Worm (Caenorhabditis elegans): ENCODE results near the gene ZK380.6.
"Not testable (repeated sequence)": the region's sequence is repeated elsewhere in the genome, so short reads cannot be mapped to it uniquely, and the experiment has no call there.

The ZK380.6 gene

ce11 chrX:1678021-1678420 is 23.8 kb downstream of the ZK380.6 start, which contains the start of gene fbxa-170:
Gene fbxa-170 (minus strand): TSS chrX:1678121.
- no peak for TF ChIP-seq egl-18 (GFP tag; IDR thresholded peaks at IDR 0.05)
- no peak for TF ChIP-seq tlf-1 (GFP tag; optimal IDR thresholded peaks at IDR 0.05)
- no peak for TF ChIP-seq B0261.1 (tag; optimal IDR thresholded peaks at IDR 0.05)
- TF ChIP-seq him-1 (tag; optimal IDR thresholded peaks at IDR 0.05) = no peak
- TF ChIP-seq F23B12.7 (tag; optimal IDR thresholded peaks at IDR 0.05; ENCODE audit: insufficient read depth) = no peak
- no peak for TF ChIP-seq ekl-4 (GFP tag; IDR thresholded peaks at IDR 0.05)
- no peak for TF ChIP-seq gei-17 (GFP tag; optimal IDR thresholded peaks at IDR 0.05)
- no peak for TF ChIP-seq snpc-1.3 (tag; optimal IDR thresholded peaks at IDR 0.05; ENCODE audit: insufficient read depth)

ce11 chrX:1681482-1681881 is 27.2 kb downstream of the ZK380.6 start:
- TF ChIP-seq nhr-120 (GFP tag; IDR thresholded peaks at IDR 0.05) (0 out of 2 replicates have a peak, but pooled peaks have one; percentile 56), egrh-3 (GFP tag; IDR thresholded peaks at IDR 0.05) (peak; percentile 44; the same call in 1 of the 2 replicates), nfyb-1 (GFP tag; IDR thresholded peaks at IDR 0.05) (0 out of 2 replicates have a peak, but pooled peaks have one; percentile 15), rpc-1 (tag; optimal IDR thresholded peaks at IDR 0.05) (peak; percentile 15)
- not testable (repeated sequence) for TF ChIP-seq rpc-1 (optimal IDR thresholded peaks at IDR 0.05)

- TF ChIP-seq hmg-1.2 (GFP tag; IDR thresholded peaks at IDR 0.05) = peak; percentile 62
- TF ChIP-seq madf-6 (GFP tag; IDR thresholded peaks at IDR 0.05) = 0 out of 2 replicates have a peak, but pooled peaks have one; percentile 29
- no peak for TF ChIP-seq attf-6 (GFP tag; IDR thresholded peaks at IDR 0.05)
- no peak for TF ChIP-seq bed-1 (GFP tag; IDR thresholded peaks at IDR 0.05)
- no peak for TF ChIP-seq ztf-25 (GFP tag; IDR thresholded peaks at IDR 0.05)
- no peak for TF ChIP-seq ZK185.1 (tag; optimal IDR thresholded peaks at IDR 0.05; ENCODE audit: poor library complexity, severe bottlenecking)
- TF ChIP-seq egl-18 (GFP tag; IDR thresholded peaks at IDR 0.05) = no peak
- no peak for TF ChIP-seq snpc-1.1 (tag; optimal IDR thresholded peaks at IDR 0.05; ENCODE audit: insufficient read depth)
- TF ChIP-seq ceh-100 (GFP tag; IDR thresholded peaks at IDR 0.05) = no peak
These were observed 28.3 kb downstream of the ZK380.6 start, which contains the start of gene meg-4 for ce11 chrX:1682558-1682957. Gene meg-4 (plus strand): TSS chrX:1682954.

- TF ChIP-seq ztf-28 (GFP tag; IDR thresholded peaks at IDR 0.05); B0261.1 (tag; optimal IDR thresholded peaks at IDR 0.05); C06A6.2 (GFP tag; conservative IDR thresholded peaks at IDR 0.05): not testable (repeated sequence)
These were observed 32.8 kb downstream of the ZK380.6 start, which contains the start of gene C36C9.11 for ce11 chrX:1687079-1687478. Gene C36C9.11 (plus strand): TSS chrX:1687379.

ce11 chrX:1689996-1690395 is 35.8 kb downstream of the ZK380.6 start, which contains the start of gene C36C9.12:
Gene C36C9.12 (minus strand): TSS chrX:1690096.
- not testable (repeated sequence) for TF ChIP-seq Y79H2A.3 (GFP tag; conservative IDR thresholded peaks at IDR 0.05); nfyb-1 (GFP tag; IDR thresholded peaks at IDR 0.05); K12H6.12 (tag; optimal IDR thresholded peaks at IDR 0.05)

ce11 chrX:1690894-1691293 is 36.6 kb downstream of the ZK380.6 start, which contains the start of gene C36C9.6:
Gene C36C9.6 (minus strand): TSS chrX:1690994.
- not testable (repeated sequence) for TF ChIP-seq F33H1.4 (GFP tag; IDR thresholded peaks at IDR 0.05); nhr-27 (tag; optimal IDR thresholded peaks at IDR 0.05); T07F8.4 (tag; optimal IDR thresholded peaks at IDR 0.05)
